Worm (Caenorhabditis elegans): ENCODE measurements around the gene Y37E11AL.3.

The Y37E11AL.3 gene

DNA sequence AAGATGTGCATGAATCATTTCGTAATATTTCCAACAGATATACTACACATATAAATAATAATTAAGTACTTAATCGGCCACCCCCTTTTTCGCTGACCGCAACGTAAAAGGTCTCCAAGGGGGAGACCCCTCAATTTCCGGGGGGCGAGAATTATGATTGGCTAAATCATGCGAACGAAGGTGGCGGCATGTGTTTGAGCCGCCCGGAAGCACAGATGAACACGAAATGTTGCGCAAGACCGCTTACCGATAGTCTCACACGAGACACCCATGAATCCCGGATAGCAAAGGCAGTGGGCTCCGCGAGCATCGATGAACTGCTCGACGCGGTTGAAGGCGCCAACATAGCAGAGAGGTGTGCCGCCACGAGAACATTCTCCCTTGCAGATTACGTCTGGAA is 29.6 kb upstream of the Y37E11AL.3 start:
- TF ChIP-seq W03F9.2 (tag; optimal IDR thresholded peaks at IDR 0.05) = no peak
- TF ChIP-seq him-1 (tag; optimal IDR thresholded peaks at IDR 0.05) = no peak
- no peak for TF ChIP-seq dao-5 (tag; optimal IDR thresholded peaks at IDR 0.05)

DNA sequence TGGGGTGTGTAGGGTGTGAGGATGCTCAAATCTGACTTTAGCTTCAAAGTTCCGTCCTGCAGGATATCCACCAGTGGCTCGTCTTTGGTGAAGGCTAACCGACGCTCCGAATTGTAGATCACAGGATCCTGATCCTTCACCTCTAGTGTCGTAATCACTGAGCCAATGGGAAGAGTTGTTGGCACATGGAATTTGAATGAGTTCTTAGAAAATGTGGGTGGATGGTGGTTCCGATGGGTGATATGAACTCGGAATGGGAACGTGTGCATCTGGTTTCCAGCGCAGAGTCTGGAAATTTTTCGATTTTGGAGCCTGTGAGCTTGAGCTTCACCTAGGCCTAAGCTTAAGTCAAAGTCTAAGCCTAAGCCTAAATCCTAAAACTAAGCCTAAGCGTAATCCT is 28.2 kb upstream of the Y37E11AL.3 start:
- TF ChIP-seq W03F9.2 (tag; optimal IDR thresholded peaks at IDR 0.05) (no peak), him-1 (tag; optimal IDR thresholded peaks at IDR 0.05) (no peak)

DNA sequence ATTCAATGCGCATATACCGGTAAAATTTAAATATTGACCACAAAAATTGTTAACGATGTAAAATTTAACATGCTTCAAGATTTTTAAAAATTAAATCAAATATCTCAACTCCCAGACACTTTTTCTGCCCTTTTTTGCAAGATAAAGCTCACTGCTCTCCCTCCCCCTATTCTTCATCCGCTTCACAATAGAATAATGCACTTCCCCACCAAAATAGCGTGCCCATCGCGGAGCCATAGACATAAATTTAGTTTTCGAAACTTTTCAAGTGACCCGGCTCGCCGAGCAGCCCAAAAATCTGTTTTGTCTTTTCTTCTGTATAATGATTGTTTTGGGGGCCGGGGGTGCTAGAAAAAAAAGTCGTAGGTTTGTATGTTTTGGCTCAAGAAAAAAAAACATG is 26.9 kb upstream of the Y37E11AL.3 start:
- TF ChIP-seq W03F9.2 (tag; optimal IDR thresholded peaks at IDR 0.05) = no peak
- no peak for TF ChIP-seq dao-5 (tag; optimal IDR thresholded peaks at IDR 0.05)
- TF ChIP-seq him-1 (tag; optimal IDR thresholded peaks at IDR 0.05) = no peak

DNA sequence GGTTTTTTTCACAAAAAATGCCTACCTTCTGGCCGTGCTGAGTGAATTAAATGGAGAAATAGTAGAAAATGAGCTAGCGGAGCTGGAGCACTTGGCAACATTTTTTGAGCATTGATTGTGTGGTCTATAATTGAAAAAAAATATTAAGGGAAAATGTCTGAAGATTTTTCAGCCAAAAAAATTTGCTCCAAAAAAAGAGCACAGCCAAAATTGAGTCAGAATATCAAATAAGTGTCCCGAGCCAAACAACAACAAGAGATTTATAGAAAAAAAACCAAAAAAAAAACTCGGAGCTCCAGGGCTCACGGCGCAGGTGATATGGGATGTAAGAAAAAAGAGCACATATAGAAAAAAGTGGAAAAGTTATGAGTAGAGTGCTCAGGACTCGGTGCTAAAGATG is 26.1 kb upstream of the Y37E11AL.3 start, which contains the start of gene fmil-1:
Gene fmil-1, minus strand, starts transcription at position 101 of the 400 bp plus-strand sequence.
- TF ChIP-seq dao-5 (tag; optimal IDR thresholded peaks at IDR 0.05) = no peak
- TF ChIP-seq W03F9.2 (tag; optimal IDR thresholded peaks at IDR 0.05) = no peak
- TF ChIP-seq him-1 (tag; optimal IDR thresholded peaks at IDR 0.05) = no peak

DNA sequence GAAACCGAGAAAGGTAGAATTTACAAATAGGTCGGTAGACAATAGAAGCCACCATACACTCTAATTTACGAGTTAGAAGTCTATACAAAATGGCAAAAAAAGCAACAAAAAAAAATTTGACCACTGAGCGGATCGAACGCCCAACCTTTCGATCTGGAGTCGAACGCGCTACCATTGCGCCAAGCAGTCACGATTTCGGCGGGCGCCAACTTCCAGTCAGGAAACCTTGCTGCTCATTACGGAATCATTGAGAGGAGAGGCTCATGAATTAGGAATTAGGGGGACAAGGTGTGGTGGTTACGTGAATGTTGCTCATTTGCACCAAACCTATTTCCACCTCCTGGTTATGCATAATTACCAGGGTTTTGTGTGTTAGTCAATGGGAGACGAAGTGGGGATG is 13.0 kb upstream of the Y37E11AL.3 start:
- TF ChIP-seq him-1 (tag; optimal IDR thresholded peaks at IDR 0.05) = no peak
- no peak for TF ChIP-seq dao-5 (tag; optimal IDR thresholded peaks at IDR 0.05)
- TF ChIP-seq W03F9.2 (tag; optimal IDR thresholded peaks at IDR 0.05) = no peak

DNA sequence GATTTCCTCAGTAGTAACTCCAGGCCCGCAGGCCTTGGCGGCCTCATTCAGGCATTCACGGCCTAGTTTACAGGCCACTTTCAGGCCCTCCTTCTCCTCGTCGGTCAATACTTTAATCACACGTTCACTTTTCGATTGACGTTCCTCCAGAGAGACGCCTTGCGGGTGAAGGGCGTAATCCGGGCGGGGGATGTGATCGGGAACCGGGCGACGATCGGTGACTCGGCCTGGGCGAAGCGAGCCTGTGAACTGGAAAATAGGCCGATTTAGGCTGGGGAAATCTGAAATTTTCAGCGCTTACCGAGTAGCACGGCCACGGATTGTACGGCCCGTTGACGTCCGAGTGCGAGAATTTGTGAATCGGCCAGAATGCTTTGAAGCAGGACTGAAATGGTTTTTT is 8.5 kb upstream of the Y37E11AL.3 start:
- no peak for TF ChIP-seq him-1 (tag; optimal IDR thresholded peaks at IDR 0.05)
- TF ChIP-seq dao-5 (tag; optimal IDR thresholded peaks at IDR 0.05) = no peak
- TF ChIP-seq W03F9.2 (tag; optimal IDR thresholded peaks at IDR 0.05) = no peak

DNA sequence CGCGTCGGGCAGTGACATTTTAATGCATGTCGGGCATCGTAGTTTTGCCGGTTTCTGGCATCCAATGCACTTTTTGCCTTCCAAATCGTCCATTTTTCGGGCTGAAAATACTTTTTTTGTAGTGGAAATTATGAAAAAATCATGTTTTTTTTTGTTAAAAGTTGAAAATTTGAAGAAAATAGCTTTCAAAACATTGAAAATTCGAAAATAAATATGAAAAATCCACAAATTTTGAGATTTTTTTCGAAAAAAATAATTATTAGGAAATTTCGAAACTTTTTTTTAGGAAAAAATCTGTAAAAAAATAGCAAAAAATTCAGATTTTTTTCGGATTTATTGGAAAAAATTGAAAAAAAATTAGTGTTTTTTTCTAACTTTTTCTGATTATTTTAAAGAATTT is 8.0 kb upstream of the Y37E11AL.3 start, which contains the start of gene map-1:
Gene map-1, minus strand, starts transcription at position 101 of the 400 bp plus-strand sequence.
- TF ChIP-seq dao-5 (tag; optimal IDR thresholded peaks at IDR 0.05) (no peak), him-1 (tag; optimal IDR thresholded peaks at IDR 0.05) (no peak), W03F9.2 (tag; optimal IDR thresholded peaks at IDR 0.05) (no peak)

DNA sequence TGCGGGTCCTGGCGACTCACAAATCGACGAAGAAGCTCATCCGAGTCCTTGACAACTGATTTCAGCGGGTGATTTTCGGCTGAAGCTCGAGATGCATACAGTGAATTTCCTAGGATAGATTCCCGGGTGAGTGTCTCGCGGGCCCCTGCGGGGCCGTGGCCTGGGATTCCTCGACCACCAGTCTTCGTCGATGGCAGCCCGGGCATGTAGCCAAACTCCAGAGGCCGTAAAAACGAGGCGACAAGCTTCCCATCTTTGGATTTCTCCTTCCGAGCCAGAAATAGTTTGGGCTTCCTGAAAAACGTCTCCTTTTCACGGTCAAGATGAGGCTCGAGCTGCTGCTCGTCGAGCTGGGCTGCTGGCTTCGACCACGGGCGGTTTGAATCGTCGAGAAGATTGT is 6.7 kb upstream of the Y37E11AL.3 start:
- TF ChIP-seq W03F9.2 (tag; optimal IDR thresholded peaks at IDR 0.05) (no peak), him-1 (tag; optimal IDR thresholded peaks at IDR 0.05) (no peak), dao-5 (tag; optimal IDR thresholded peaks at IDR 0.05) (no peak)

DNA sequence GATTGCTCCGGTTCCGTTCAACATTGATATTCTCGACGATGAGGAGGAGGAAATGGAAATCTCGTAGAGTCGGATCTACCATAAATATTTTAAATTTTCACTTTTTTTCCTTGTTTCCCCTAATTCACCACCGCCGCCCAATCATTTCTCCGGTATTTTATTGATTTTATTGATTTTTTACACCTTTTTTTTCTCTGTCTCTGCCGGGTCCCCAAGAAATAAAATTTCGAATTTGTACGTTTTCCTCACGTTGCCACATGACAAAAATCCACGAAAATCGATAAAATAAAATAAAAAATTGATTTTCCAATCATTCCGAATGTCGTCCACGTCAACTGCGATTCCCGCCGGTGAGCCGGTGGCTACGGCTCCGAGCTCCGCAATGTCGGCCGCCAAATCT is 3.5 kb downstream of the Y37E11AL.3 start, which contains the start of gene Y37E11AL.2:
Gene Y37E11AL.2, plus strand, starts transcription at position 301 of the 400 bp plus-strand sequence.
- TF ChIP-seq him-1 (tag; optimal IDR thresholded peaks at IDR 0.05) (no peak), dao-5 (tag; optimal IDR thresholded peaks at IDR 0.05) (no peak), W03F9.2 (tag; optimal IDR thresholded peaks at IDR 0.05) (no peak)

DNA sequence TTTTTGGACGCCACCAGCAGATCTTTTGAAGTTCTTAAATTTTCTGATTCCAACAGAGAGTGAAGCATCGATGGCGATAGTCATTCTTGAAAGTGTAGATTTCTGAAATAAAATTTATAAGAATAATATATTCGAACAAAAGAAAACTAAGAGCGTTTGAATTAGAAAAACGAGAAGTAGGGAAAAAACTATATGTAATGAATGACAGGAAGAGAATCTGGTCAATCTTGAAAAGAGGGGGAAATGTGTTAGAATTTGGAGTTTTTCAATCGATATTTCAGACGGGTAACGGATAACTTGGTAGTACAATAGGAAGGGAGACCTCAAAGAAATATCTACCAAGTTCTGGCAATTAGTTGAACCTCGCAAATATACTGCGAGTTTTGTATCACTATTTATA is 5.8 kb downstream of the Y37E11AL.3 start, which contains the start of gene Y37E11AL.9:
Gene Y37E11AL.9, minus strand, starts transcription at position 101 of the 400 bp plus-strand sequence.
- TF ChIP-seq dao-5 (tag; optimal IDR thresholded peaks at IDR 0.05) = no peak
- TF ChIP-seq W03F9.2 (tag; optimal IDR thresholded peaks at IDR 0.05) = no peak
- no peak for TF ChIP-seq him-1 (tag; optimal IDR thresholded peaks at IDR 0.05)

DNA sequence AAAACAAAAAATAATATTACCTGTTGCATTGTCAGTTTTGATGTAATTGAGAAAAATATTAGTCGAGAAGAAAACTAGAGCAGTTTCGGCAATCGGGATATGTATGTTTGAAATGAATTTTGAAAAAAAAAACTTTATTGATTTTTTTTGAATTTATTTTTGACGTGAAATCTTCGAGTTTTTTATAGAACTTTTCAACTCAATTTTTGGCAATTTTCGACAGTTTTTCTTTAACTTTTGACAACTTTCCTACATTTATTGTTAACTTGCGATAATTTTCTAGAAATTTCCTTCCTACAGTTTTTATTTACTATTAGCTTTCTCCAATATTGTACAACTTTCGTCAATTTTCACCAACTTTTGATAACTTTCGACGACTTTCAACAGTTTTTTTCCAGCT is 7.2 kb downstream of the Y37E11AL.3 start, which contains the start of gene Y37E11AL.12:
Gene Y37E11AL.12, minus strand, starts transcription at position 101 of the 400 bp plus-strand sequence.
- no peak for TF ChIP-seq W03F9.2 (tag; optimal IDR thresholded peaks at IDR 0.05)
- no peak for TF ChIP-seq dao-5 (tag; optimal IDR thresholded peaks at IDR 0.05)
- TF ChIP-seq him-1 (tag; optimal IDR thresholded peaks at IDR 0.05) = no peak

DNA sequence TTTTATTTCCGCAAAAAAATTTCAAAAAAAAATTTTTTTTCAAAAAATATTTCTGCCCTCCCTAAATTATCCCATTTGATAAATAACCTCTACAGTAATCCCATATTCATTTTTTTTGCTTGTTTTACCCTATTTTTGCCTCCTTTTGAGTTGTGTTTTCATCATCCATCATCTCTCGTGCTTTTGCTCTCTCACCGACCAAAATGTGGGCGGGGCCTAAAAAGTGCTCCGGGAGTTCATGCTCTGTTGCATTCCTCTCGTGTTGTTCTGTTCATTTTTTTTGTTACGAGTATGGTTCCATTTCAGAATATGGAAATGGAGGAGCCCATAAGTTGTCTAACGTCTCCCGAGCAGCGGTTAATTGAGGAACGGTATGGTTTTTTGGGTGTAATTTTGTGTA is 14.5 kb downstream of the Y37E11AL.3 start, which contains the start of gene Y37E11AL.1:
Gene Y37E11AL.1, plus strand, starts transcription at position 301 of the 400 bp plus-strand sequence.
- TF ChIP-seq him-1 (tag; optimal IDR thresholded peaks at IDR 0.05) = no peak
- no peak for TF ChIP-seq W03F9.2 (tag; optimal IDR thresholded peaks at IDR 0.05)
- no peak for TF ChIP-seq dao-5 (tag; optimal IDR thresholded peaks at IDR 0.05)

DNA sequence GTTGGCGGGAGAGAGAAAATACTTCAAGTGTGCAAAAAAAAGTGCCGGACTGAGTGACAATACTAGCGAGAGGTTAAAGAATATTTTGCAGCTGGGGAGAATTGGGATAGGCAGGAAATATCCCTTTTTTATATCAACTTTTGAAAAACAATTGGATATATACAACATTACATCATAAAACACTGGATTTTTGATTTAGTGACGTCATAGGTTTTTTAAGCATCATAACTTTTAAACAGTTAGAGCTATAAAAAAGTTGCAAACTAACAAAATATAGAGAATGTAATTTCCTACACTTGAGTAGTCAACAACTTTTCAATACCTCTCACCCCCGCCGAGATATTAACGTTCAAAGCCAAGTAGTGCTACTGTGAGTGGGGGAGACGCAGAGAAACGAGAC is 16.0 kb downstream of the Y37E11AL.3 start:
- TF ChIP-seq him-1 (tag; optimal IDR thresholded peaks at IDR 0.05) (no peak), dao-5 (tag; optimal IDR thresholded peaks at IDR 0.05) (no peak), W03F9.2 (tag; optimal IDR thresholded peaks at IDR 0.05) (no peak)

DNA sequence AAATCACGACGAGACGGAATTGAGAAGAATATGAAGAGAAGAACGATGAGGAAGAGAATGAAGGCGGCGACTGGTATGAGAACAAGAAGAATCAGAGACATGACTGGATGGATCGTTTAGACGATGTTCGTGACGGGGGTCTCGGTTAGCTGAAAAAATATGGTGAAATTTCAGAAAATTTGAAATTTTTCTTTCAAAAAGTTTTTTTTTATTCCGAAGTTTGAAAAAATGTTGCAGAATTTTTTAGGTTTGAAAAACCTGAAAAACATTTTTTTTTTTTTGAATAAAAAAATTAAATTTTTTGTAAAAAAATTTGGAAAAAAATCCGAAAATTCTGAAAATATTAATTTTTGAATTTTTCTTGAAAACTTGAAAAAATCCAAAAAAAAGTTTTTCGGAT is 24.3 kb downstream of the Y37E11AL.3 start, which contains the start of gene Y37E11AM.3:
Gene Y37E11AM.3, minus strand, starts transcription at position 101 of the 400 bp plus-strand sequence.
- no peak for TF ChIP-seq dao-5 (tag; optimal IDR thresholded peaks at IDR 0.05)
- TF ChIP-seq him-1 (tag; optimal IDR thresholded peaks at IDR 0.05) = no peak
- TF ChIP-seq W03F9.2 (tag; optimal IDR thresholded peaks at IDR 0.05) = no peak

DNA sequence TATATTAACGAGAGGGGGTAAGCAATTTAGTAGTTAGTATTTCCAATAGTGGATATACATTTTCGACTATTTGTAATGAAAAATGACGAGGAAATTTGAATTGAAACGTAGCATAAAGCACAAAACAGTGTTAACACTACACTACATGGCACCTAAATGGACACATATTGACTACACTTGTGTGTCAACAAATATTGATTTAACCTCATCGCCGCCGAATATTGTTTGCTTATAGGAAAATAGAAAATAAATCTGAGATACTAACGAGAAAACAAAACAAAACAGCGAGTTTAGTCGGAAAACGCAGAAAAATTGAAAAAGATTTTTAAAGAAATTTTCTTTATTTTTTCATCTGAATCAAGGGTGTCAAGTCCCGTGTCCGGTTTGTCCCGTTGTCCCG is 25.9 kb downstream of the Y37E11AL.3 start:
- TF ChIP-seq him-1 (tag; optimal IDR thresholded peaks at IDR 0.05) (no peak), W03F9.2 (tag; optimal IDR thresholded peaks at IDR 0.05) (no peak), dao-5 (tag; optimal IDR thresholded peaks at IDR 0.05) (no peak)

Measured in whole organism, L4/young adult.